Worm (Caenorhabditis elegans) whole organism, L4/young adult: ENCODE data around the gene trpp-11.

ENCODE experiments used
- W03F9.2 ChIP-seq: fragments of 150-350 bp; optimal IDR thresholded peaks from 2 replicates; lab custom pipeline; 2014; ENCODE audit warnings: missing biosample characterization, missing genetic modification characterization
- dao-5 ChIP-seq: sonication (generic microtip); optimal IDR thresholded peaks from 2 replicates; lab custom pipeline; 2016; ENCODE audit warnings: missing genotype, missing genetic modification characterization, moderate library complexity, missing compliant biosample characterization
- him-1 ChIP-seq: sonication (generic microtip); optimal IDR thresholded peaks from 2 replicates; lab custom pipeline; 2016; ENCODE audit warnings: missing genotype, missing genetic modification reagents, missing genetic modification characterization, missing compliant biosample characterization

trpp-11 gene

ce11 chrIII:773114-773513 is 21.8 kb upstream of the trpp-11 start, which contains the start of gene cyn-6:
Gene cyn-6 (plus strand): TSS chrIII:773414.
- TF ChIP-seq dao-5 (no peak), him-1 (tag; lab: Kevin White, UChicago) (no peak), W03F9.2 (no peak)

ce11 chrIII:775443-775842 is 19.5 kb upstream of the trpp-11 start:
- no peak for TF ChIP-seq him-1 (tag; lab: Kevin White, UChicago)
- no peak for TF ChIP-seq dao-5
- no peak for TF ChIP-seq W03F9.2

DNA sequence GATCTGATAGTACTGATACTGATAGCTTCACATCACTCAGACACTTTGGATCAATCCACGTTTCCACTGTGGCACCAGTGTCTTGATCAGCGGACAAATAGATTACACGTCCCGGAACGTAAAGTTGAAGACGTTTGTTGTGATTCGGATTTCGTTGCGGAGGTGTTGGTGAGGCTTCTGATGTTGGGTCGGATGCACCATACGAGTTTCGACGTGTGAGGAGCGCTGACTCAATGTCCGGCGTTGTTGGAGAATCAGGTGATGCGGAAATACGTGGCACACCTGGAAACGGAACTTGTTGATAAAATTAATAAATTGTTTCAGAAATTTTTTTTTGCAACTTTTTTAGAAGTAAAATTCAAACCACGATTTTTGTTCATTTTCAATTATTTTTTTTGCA is 16.2 kb upstream of the trpp-11 start, which contains the start of gene alh-11:
Gene alh-11 (minus strand): TSS at position 101 of the 400 bp plus-strand sequence.
- TF ChIP-seq W03F9.2: no peak
- no peak for TF ChIP-seq dao-5
- no peak for TF ChIP-seq him-1 (tag; lab: Kevin White, UChicago)

ce11 chrIII:782503-782902 is 12.4 kb upstream of the trpp-11 start:
- TF ChIP-seq W03F9.2 (no peak), dao-5 (no peak), him-1 (tag; lab: Kevin White, UChicago) (no peak)

ce11 chrIII:783254-783753 is 11.6 kb upstream of the trpp-11 start, which contains the start of the genes dagl-2 and ppm-1.G:
Gene dagl-2 (minus strand): TSS chrIII:783305.
Gene ppm-1.G (plus strand): TSS chrIII:783703.
- TF ChIP-seq W03F9.2 (peak; percentile 82), him-1 (tag; lab: Kevin White, UChicago) (no peak)

DNA sequence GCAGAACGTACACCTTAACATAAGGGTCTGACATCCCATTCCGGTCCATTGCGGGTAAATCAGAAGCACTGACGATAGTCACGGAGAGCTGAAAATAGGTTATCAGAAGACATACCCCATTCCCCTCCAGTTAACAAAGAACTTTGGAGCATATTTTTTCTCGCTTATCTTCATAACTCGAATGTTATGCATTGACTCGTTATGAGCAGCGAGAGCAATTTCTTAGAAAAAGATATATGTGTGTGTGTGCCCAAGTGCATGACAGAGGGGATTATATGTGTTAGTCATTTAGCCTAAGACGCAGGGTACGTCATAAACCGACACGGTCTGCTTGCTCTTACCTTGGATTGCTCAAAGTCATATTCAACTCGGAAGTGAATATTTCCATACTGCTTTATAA is 5.3 kb upstream of the trpp-11 start:
- TF ChIP-seq W03F9.2 (no peak), him-1 (tag; lab: Kevin White, UChicago) (no peak), dao-5 (no peak)

DNA sequence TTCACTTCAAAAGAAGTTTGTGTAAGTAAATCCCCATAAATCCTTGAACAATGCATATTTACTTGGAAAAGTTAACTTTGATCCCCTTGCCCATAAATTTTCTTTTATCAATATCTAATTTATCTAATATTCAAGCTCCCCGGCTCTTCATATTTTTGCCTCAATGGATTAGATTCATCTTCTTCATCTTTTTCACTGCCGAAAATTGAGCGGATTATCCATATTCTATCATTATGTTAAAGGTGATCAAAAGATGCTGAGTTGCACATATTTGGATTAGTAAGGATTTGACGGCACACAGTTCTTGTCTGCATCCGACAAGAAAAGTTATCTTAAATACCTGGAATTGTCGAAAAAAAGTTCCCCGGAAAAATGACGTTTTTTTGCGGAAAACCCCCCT is 4.3 kb upstream of the trpp-11 start:
- no peak for TF ChIP-seq dao-5
- no peak for TF ChIP-seq him-1 (tag; lab: Kevin White, UChicago)
- no peak for TF ChIP-seq W03F9.2

DNA sequence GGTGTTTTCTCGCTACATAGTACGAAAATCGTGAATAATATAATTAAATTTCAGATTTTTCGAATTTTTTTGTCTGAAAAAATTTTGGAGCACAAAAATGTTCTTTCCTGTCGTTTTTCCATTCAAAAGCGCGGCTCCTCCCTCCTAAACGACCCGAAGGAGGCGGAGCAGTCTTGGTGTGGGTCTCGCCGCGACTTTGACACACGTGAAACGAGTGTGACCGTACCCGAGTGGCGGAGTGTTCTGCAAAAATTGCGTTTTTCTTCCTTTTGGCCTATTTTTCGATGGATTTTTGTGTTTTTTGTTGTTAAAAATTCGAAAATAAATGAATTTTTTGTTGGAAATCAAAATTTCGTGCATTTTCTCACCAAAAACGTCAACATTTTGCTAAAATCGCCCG is 1.3 kb upstream of the trpp-11 start, which contains the start of gene snt-2:
Gene snt-2 (minus strand): TSS at position 139 of the 400 bp plus-strand sequence.
- TF ChIP-seq dao-5 (no peak), him-1 (tag; lab: Kevin White, UChicago) (peak; percentile 35), W03F9.2 (peak; percentile 42)

DNA sequence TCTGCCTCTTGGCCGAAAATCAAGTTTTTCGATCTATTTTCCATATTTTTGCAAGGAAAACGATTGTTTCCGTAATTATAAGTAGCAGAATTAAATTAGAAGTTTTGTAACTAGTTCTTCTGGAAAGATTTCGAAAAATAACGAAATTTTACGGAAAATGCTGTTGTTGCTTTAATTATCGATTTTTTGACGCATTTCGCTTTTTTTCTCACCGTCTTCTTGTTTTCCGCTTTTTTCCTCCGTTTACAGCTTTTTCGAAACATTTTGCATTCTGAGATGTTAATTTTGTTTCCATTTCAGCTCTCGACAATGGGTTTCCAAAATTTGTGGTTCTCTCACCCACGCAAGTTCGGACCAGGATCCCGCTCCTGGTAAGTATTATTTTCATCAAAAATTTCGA is 936 bp upstream of the trpp-11 start, which contains the start of gene rps-29:
Gene rps-29 (plus strand): TSS at position 301 of the 400 bp plus-strand sequence.
- no peak for TF ChIP-seq W03F9.2
- no peak for TF ChIP-seq him-1 (tag; lab: Kevin White, UChicago)
- TF ChIP-seq dao-5: no peak

DNA sequence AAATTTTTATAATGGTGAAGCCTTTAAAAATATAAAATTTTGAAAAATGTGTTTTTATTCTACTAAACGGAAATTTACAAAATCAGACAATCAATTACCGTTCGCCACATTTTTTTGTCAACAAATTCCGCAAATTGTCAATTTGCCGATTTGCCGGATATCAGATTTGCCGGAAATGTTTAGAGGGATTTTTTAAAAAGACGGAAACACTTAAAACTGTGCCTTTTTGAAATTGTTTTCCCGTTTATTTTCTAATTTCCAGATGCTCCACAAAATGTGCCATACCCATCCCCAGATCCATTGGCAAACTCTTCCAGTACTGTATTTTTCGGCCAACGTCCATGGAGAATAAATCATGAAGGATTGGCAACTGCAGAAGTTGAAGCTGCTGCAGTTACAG is 2.6 kb downstream of the trpp-11 start:
- TF ChIP-seq dao-5 (no peak), W03F9.2 (no peak), him-1 (tag; lab: Kevin White, UChicago) (no peak)

DNA sequence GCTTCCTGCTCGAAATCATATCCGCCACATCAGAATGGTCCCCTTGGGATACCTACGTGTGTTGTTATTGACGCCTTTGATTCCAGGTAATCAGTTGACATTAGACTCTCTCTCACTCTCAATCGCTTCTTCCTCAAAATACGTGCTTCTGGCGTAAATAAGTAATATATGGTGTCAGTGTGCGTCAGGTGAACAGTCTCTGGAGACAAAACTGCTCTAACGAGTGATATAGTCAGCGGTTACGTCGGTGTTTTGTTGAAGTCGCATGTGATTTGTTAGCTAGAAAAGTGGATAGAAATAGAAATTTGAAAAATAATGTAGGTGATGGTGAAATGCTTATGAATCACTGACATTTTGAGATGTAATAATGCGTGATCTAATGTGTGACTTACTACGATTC is 7.1 kb downstream of the trpp-11 start:
- TF ChIP-seq W03F9.2: no peak
- TF ChIP-seq him-1 (tag; lab: Kevin White, UChicago): no peak
- no peak for TF ChIP-seq dao-5

ce11 chrIII:811544-811943 is 16.6 kb downstream of the trpp-11 start, which contains the start of gene daf-7:
Gene daf-7 (plus strand): TSS chrIII:811844.
- TF ChIP-seq W03F9.2: no peak
- no peak for TF ChIP-seq him-1 (tag; lab: Kevin White, UChicago)
- no peak for TF ChIP-seq dao-5

- TF ChIP-seq W03F9.2 (no peak), him-1 (tag; lab: Kevin White, UChicago) (no peak), dao-5 (no peak)
These were observed 20.9 kb downstream of the trpp-11 start, which contains the start of gene dac-1 for ce11 chrIII:815845-816244. Gene dac-1 (plus strand): TSS chrIII:816145.

ce11 chrIII:819313-819712 is 24.4 kb downstream of the trpp-11 start:
- TF ChIP-seq W03F9.2 (no peak), dao-5 (no peak), him-1 (tag; lab: Kevin White, UChicago) (no peak)

ce11 chrIII:822546-823272 is 27.8 kb downstream of the trpp-11 start, which contains the start of gene clec-149:
Gene clec-149 (plus strand): TSS chrIII:823222.
- TF ChIP-seq him-1 (tag; lab: Kevin White, UChicago): no peak
- no peak for TF ChIP-seq W03F9.2
- TF ChIP-seq dao-5: no peak
